Worm (Caenorhabditis elegans) whole organism, L1 larva: ENCODE data around the gene ilys-6.

Experiments
- aly-2 ChIP-seq: fragments of 150-350 bp; optimal IDR thresholded peaks from 2 replicates; lab custom pipeline; 2014; ENCODE audit warnings: missing biosample characterization, missing genetic modification characterization
- ama-1 ChIP-seq: fragments of 150-350 bp; optimal IDR thresholded peaks from 2 replicates; lab custom pipeline; 2014
- ces-1 ChIP-seq: fragments of 150-350 bp; optimal IDR thresholded peaks from 2 replicates; lab custom pipeline; 2014; ENCODE audit warnings: missing biosample characterization, missing genetic modification reagents, missing genetic modification characterization
- egl-27 ChIP-seq, 2 experiments: fragments of 150-350 bp in 1 of 2; sonication (generic microtip); optimal IDR thresholded peaks; 3 replicates each; lab custom pipeline; 2017 to 2018; ENCODE audit warnings: missing biosample characterization in 2 of 2, missing genetic modification characterization in 2 of 2, missing genetic modification reagents in 2 of 2
- lsy-2 ChIP-seq, 2 experiments: fragments of 150-350 bp; optimal IDR thresholded peaks; 2 replicates each; lab custom pipeline; 2014; ENCODE audit warnings: missing biosample characterization in 2 of 2, missing genetic modification characterization in 2 of 2
- mdl-1 ChIP-seq, 2 experiments: fragments of 150-350 bp; optimal IDR thresholded peaks; 2 replicates each; lab custom pipeline; 2014 to 2017; ENCODE audit warnings: missing biosample characterization in 2 of 2, missing genetic modification characterization in 2 of 2, inconsistent platforms in 1 of 2
- nhr-11 ChIP-seq: fragments of 150-350 bp; optimal IDR thresholded peaks from 2 replicates; lab custom pipeline; 2014; ENCODE audit warnings: missing biosample characterization, missing genetic modification characterization
- nhr-47 ChIP-seq: sonication (generic microtip); optimal IDR thresholded peaks from 2 replicates; lab custom pipeline; 2016; ENCODE audit warnings: mild to moderate bottlenecking, missing genetic modification characterization, moderate library complexity, missing compliant biosample characterization
- pqm-1 ChIP-seq: sonication (generic microtip); optimal IDR thresholded peaks from 3 replicates; lab custom pipeline; 2017; ENCODE audit warnings: missing biosample characterization, missing genetic modification characterization
- skn-1 ChIP-seq: fragments of 150-350 bp; optimal IDR thresholded peaks from 2 replicates; lab custom pipeline; 2014; ENCODE audit warnings: missing biosample characterization, missing genetic modification characterization
- snpc-4 ChIP-seq: fragments of 150-350 bp; optimal IDR thresholded peaks from 2 replicates; lab custom pipeline; 2014; ENCODE audit warnings: missing biosample characterization, missing genetic modification characterization
- sptf-1 ChIP-seq: fragments of 150-350 bp; optimal IDR thresholded peaks from 2 replicates; lab custom pipeline; 2014; ENCODE audit warnings: missing biosample characterization, missing genetic modification characterization
- ztf-4 ChIP-seq: fragments of 150-350 bp; optimal IDR thresholded peaks from 2 replicates; lab custom pipeline; 2014; ENCODE audit warnings: missing biosample characterization, missing genetic modification characterization

DNA sequence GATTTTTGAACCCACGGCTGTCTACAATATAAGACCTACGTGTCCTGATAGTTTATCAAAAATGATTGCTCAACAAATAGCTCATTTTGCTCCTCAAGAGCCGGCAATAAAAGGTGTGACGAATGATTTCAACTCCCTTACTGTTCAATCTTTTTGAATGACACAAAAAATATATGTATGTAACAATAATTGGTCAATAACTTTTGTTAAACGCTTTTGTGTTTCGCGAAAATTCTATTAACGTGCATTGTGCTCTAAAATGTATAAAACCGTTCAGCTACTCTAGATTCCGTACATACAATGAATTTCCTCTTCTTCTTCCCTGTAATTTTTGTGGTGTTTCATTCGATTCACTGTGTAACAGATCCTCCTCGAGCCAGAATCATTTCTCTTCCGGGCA, 16.0 kb upstream of the ilys-6 start, which contains the start of gene C35B1.4:
- TF ChIP-seq pqm-1 (tag; lab: Kevin White, UChicago), result no peak
- TF ChIP-seq ztf-4 (tag; lab: Kevin White, UChicago), result no peak
- TF ChIP-seq lsy-2 (tag; optimal IDR thresholded peaks at IDR 0.05; lab: Kevin White, UChicago), result no peak
- no peak for TF ChIP-seq snpc-4 (tag; lab: Kevin White, UChicago)
- no peak for TF ChIP-seq mdl-1 (tag; optimal IDR thresholded peaks at IDR 0.05; lab: Kevin White, UChicago)
- no peak for TF ChIP-seq aly-2 (tag; lab: Kevin White, UChicago)
- no peak for TF ChIP-seq ama-1 (lab: Kevin White, UChicago)
- no peak for TF ChIP-seq ces-1 (GFP tag; lab: Kevin White, UChicago)
- no peak for TF ChIP-seq nhr-11
- TF ChIP-seq sptf-1, result no peak
- no peak for TF ChIP-seq nhr-47
- no peak for TF ChIP-seq egl-27 (tag; optimal IDR thresholded peaks at IDR 0.05; lab: Kevin White, UChicago)
- no peak for TF ChIP-seq skn-1
